Worm (Caenorhabditis elegans) whole organism, early embryonic: Measurements from ENCODE around the gene clec-254.

ENCODE experiments used
- aly-1 ChIP-seq: sonication (generic microtip); optimal IDR thresholded peaks from 2 replicates; lab custom pipeline; 2016; ENCODE audit warnings: missing genetic modification characterization, missing compliant biosample characterization
- ama-1 ChIP-seq: fragments of 150-350 bp; optimal IDR thresholded peaks from 2 replicates; lab custom pipeline; 2014
- ceh-36 ChIP-seq: sonication (generic microtip); optimal IDR thresholded peaks from 2 replicates; lab custom pipeline; 2016; ENCODE audit warnings: missing genetic modification characterization, inconsistent platforms, missing compliant biosample characterization
- ets-7 ChIP-seq: sonication (generic microtip); optimal IDR thresholded peaks from 2 replicates; lab custom pipeline; 2016; ENCODE audit warnings: missing genotype, missing genetic modification characterization, missing compliant biosample characterization
- hnd-1 ChIP-seq: sonication (generic microtip); optimal IDR thresholded peaks from 2 replicates; lab custom pipeline; 2016; ENCODE audit warnings: missing genetic modification characterization, missing compliant biosample characterization
- sea-1 ChIP-seq: fragments of 200-800 bp; sonication (Bioruptor generic); conservative IDR thresholded peaks from 2 replicates; pipeline ENCODE4 v1.3.6; 2022; ENCODE audit warnings: missing genetic modification characterization, missing compliant biosample characterization
- tbx-37 ChIP-seq: fragments of 200-800 bp; sonication (Bioruptor generic); conservative IDR thresholded peaks from 2 replicates; pipeline ENCODE4 v1.3.6; 2022; ENCODE audit warnings: missing genetic modification reagents, missing genetic modification characterization, missing compliant biosample characterization

ce11 chrV:18787417-18787918 is 33.2 kb upstream of the clec-254 start, which contains the start of gene Y17D7B.2:
- TF ChIP-seq hnd-1 (tag; lab: Kevin White, UChicago) (no peak), aly-1 (tag; lab: Kevin White, UChicago) (no peak), sea-1 (GFP tag; lab: Robert Waterston, UW) (no peak), ceh-36 (tag; lab: Kevin White, UChicago) (no peak), ama-1 (no peak), ets-7 (tag; lab: Kevin White, UChicago) (no peak), tbx-37 (GFP tag; lab: Robert Waterston, UW) (no peak)
